Worm (Caenorhabditis elegans) whole organism, mixed stage, embryonic: ENCODE data around the gene srw-129.

ENCODE experiments used
- elt-3 ChIP-seq: fragments of 150-350 bp; optimal IDR thresholded peaks from 2 replicates; lab custom pipeline; 2014; ENCODE audit warnings: missing biosample characterization, missing genetic modification characterization
- lin-13 ChIP-seq: fragments of 150-350 bp; optimal IDR thresholded peaks from 2 replicates; lab custom pipeline; 2014; ENCODE audit warnings: missing biosample characterization, missing genetic modification characterization
- unc-62 ChIP-seq: fragments of 150-350 bp; optimal IDR thresholded peaks from 2 replicates; lab custom pipeline; 2014; ENCODE audit warnings: missing biosample characterization, missing genetic modification reagents, missing genetic modification characterization

ce11 chrV:2991485-2991884, 19.7 kb downstream of the srw-129 start, which contains the start of gene srw-121:
- no peak for TF ChIP-seq unc-62 (GFP tag; lab: Kevin White, UChicago)
- TF ChIP-seq elt-3 (tag; lab: Kevin White, UChicago), result no peak
- no peak for TF ChIP-seq lin-13
